Worm (Caenorhabditis elegans): ENCODE data around the gene jmjd-3.2.

DNA sequence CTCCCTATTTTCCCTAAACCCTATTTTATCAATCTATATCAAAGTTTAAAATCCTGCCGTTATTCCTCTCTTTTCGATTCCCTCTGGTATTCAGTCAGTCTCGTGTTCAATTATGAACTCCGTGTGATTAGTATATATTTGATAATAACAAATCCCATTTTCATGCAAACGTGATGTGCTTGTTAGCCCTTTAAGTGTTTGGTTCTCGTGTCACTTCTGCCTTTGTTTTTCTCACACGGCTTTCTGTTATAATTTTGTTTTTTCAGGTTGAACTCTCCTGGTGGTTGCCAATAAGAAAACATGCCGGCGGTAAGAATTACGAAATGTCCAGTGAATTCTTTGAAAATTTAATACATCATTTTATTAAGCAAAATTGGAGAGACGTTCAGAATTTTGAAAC lies 18.5 kb downstream of the jmjd-3.2 start, which contains the start of gene M163.21:
- TF ChIP-seq him-1 (tag; optimal IDR thresholded peaks at IDR 0.05): no peak
- no peak for TF ChIP-seq W03F9.2 (tag; optimal IDR thresholded peaks at IDR 0.05)
- no peak for TF ChIP-seq dao-5 (tag; optimal IDR thresholded peaks at IDR 0.05)

All from whole organism, L4/young adult.